Worm (Caenorhabditis elegans): ENCODE results near the gene fbxc-23.

- no peak for TF ChIP-seq ama-1 (optimal IDR thresholded peaks at IDR 0.05)
- no peak for TF ChIP-seq nhr-25 (tag; optimal IDR thresholded peaks at IDR 0.05)
- no peak for TF ChIP-seq unc-62 (GFP tag; optimal IDR thresholded peaks at IDR 0.05)
- TF ChIP-seq nhr-10 (tag; optimal IDR thresholded peaks at IDR 0.05), result no peak
- TF ChIP-seq nhr-12 (tag; optimal IDR thresholded peaks at IDR 0.05), result no peak
- TF ChIP-seq zag-1 (tag; optimal IDR thresholded peaks at IDR 0.05), result no peak
- no peak for TF ChIP-seq ZK546.5 (tag; optimal IDR thresholded peaks at IDR 0.05)
- TF ChIP-seq mdl-1 (tag; optimal IDR thresholded peaks at IDR 0.05), result no peak
Measured at ce11 chrII:13574395-13574794, 22.0 kb downstream of the fbxc-23 start.

All from whole organism, L2 larva.